Fruit fly (Drosophila melanogaster): ENCODE measurements around the gene CG8010.

DNA sequence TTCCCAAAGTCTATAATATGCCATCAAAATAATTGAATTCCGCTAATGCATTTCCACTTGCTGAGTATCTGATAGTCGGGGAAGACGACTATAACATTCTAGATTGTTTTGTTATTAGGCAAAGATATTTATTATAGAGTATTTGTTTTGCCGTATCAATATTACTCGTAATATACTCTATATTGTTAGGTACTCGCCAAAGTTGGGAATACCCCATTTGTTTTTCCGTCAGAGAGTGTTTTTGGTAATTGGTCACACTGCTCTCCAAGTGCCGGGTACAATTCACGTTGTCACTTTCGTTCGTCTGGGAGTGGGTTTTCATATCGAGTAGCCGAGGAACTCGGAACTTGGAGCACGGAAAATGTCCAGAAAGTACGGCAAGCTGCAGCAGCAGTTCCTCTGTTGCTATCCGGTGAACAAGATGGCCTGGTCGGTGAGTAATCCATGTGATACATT, 25.3 kb downstream of the CG8010 start, which contains the start of gene CG7889:
- peak; percentile 8 for TF ChIP-seq CG14711 (tag; optimal IDR thresholded peaks at IDR 0.05)
- no peak for TF ChIP-seq kay (GFP tag; ENCODE audit: borderline replicate concordance)
- peak; percentile 10 for TF ChIP-seq toe (GFP tag; optimal IDR thresholded peaks at IDR 0.05)
- no peak for TF ChIP-seq cic (GFP tag; optimal IDR thresholded peaks at IDR 0.05)
- TF ChIP-seq Hr96 (GFP tag; optimal IDR thresholded peaks at IDR 0.05): peak; percentile 24
- no peak for TF ChIP-seq cnc (optimal IDR thresholded peaks at IDR 0.05)
- no peak for TF ChIP-seq tj (GFP tag; optimal IDR thresholded peaks at IDR 0.05)
- no peak for TF ChIP-seq pad (GFP tag; optimal IDR thresholded peaks at IDR 0.05)
- no peak for TF ChIP-seq Clk (GFP tag; optimal IDR thresholded peaks at IDR 0.05)

Data from whole organism, adult.